Fruit fly (Drosophila melanogaster) whole organism, embryonic: Measurements from ENCODE around the gene MBD-like.

Experiments
- CG10147 ChIP-seq: fragments of 200-800 bp; sonication (Bioruptor generic); optimal IDR thresholded peaks from 2 replicates; lab custom pipeline; 2019; ENCODE audit warnings: missing biosample characterization, mild to moderate bottlenecking, missing genetic modification characterization, moderate library complexity
- Gug ChIP-seq: fragments of 200-800 bp; sonication (Bioruptor generic); IDR thresholded peaks from 4 replicates; pipeline ENCODE4 v1.3.6; 2022; ENCODE audit warnings: missing biosample characterization, missing genetic modification characterization
- ash1 ChIP-seq: fragments of 200-800 bp; sonication (Bioruptor generic); optimal IDR thresholded peaks from 2 replicates; lab custom pipeline; 2018; ENCODE audit warnings: missing biosample characterization, mild to moderate bottlenecking, missing genetic modification characterization
- dan ChIP-seq: fragments of 200-800 bp; sonication (Bioruptor generic); IDR thresholded peaks from 2 replicates; pipeline ENCODE4 v1.3.6; 2022; ENCODE audit warnings: missing biosample characterization, missing genetic modification characterization
- odd ChIP-seq: fragments of 200-800 bp; sonication (Bioruptor generic); optimal IDR thresholded peaks from 2 replicates; lab custom pipeline; 2017; ENCODE audit warnings: missing biosample characterization, mild to moderate bottlenecking, missing genetic modification characterization
- ttk ChIP-seq: fragments of 200-800 bp; sonication (Bioruptor generic); IDR thresholded peaks from 2 replicates; pipeline ENCODE4 v2.1.2; 2022; ENCODE audit warnings: missing biosample characterization, missing genetic modification characterization

DNA sequence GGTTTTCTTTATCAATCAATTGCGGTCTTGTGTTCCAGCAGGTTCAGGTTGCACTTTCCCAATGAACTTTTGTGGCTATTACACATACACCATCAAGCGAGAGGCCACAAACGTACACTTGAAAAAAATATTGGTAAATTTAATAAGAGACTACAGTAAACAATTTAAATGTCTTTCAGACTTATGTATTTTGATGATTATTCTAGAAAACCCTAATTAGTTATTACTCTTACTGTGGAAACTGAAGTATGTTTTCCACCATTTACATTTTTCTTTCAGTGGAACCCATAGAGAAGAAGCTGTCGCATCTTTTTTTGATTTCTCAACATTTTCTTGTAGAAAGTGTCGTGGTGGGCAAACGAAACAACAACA, 25.4 kb upstream of the MBD-like start:
- TF ChIP-seq ttk (GFP tag; lab: Robert Waterston, UW): peak; percentile 91
- TF ChIP-seq ash1 (GFP tag; lab: Kevin White, UChicago): no peak
- TF ChIP-seq Gug (GFP tag; lab: Robert Waterston, UW): peak; percentile 76
- peak; percentile 83 for TF ChIP-seq CG10147 (GFP tag; lab: Kevin White, UChicago)
- TF ChIP-seq dan (GFP tag; lab: Robert Waterston, UW): no peak
- TF ChIP-seq odd (GFP tag; lab: Kevin White, UChicago): peak; percentile 86
